Worm (Caenorhabditis elegans): ENCODE data around the gene C48D5.3.

- TF ChIP-seq ama-1 (optimal IDR thresholded peaks at IDR 0.05) (no peak), pha-4 (tag; optimal IDR thresholded peaks at IDR 0.05) (no peak), nhr-25 (tag; optimal IDR thresholded peaks at IDR 0.05) (no peak), elt-2 (tag; optimal IDR thresholded peaks at IDR 0.05) (no peak), ceh-28 (tag; optimal IDR thresholded peaks at IDR 0.05) (no peak)
Observed at ce11 chrIII:3612387-3612786, 30.9 kb upstream of the C48D5.3 start.

Measured in whole organism, L3 larva.